Worm (Caenorhabditis elegans): Measurements from ENCODE around the gene dhcr-24.

DNA sequence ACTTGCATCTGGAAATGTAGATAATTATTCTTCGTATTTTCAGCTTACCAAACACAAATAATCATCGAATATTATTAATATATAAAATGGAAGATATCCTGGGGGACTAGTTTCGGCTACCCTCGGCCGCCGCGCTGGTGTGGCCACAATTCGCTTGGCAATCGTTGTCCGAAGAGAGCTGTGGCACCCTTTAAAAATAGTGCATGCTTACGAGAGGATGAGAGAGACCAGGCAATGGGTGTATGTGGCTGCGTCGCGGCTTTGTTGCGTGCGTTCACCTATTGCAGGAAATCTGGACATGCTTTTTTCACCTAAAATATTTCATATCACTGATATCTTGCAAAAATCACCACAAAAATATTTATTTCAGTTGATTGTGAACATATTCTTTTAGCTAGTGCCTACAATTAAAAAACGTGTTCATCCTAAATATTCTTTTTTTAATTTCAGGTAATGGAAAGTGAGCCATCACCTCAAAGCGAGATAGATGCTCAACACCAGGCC lies 8.8 kb upstream of the dhcr-24 start, which contains the start of the genes ccd-5 and F52H2.1:
- TF ChIP-seq Y56A3A.18 (GFP tag; IDR thresholded peaks at IDR 0.05) (no peak), chd-7 (tag; optimal IDR thresholded peaks at IDR 0.05) (no peak), Y95B8A.8 (GFP tag; IDR thresholded peaks at IDR 0.05) (no peak), Y67H2A.10 (GFP tag; conservative IDR thresholded peaks at IDR 0.05) (no peak), Y53F4B.3 (GFP tag; IDR thresholded peaks at IDR 0.05) (no peak), ztf-22 (GFP tag; optimal IDR thresholded peaks at IDR 0.05) (no peak), cebp-2 (GFP tag; IDR thresholded peaks at IDR 0.05) (no peak), F23B12.7 (tag; optimal IDR thresholded peaks at IDR 0.05; ENCODE audit: insufficient read depth) (no peak), lin-35 (GFP tag; optimal IDR thresholded peaks at IDR 0.05) (no peak), F37B4.10 (GFP tag; IDR thresholded peaks at IDR 0.05) (no peak), pha-4 (tag; optimal IDR thresholded peaks at IDR 0.05) (no peak)
